Fruit fly (Drosophila melanogaster) whole organism, embryonic: Measurements from ENCODE around the gene CG15170.

Experiments used
- Ada2b ChIP-seq: fragments of 200-800 bp; sonication (Bioruptor generic); IDR thresholded peaks from 2 replicates; pipeline ENCODE4 v1.3.6; 2022; ENCODE audit warnings: missing biosample characterization, missing genetic modification characterization
- Bteb2 ChIP-seq: fragments of 200-800 bp; sonication (Bioruptor generic); optimal IDR thresholded peaks from 2 replicates; lab custom pipeline; 2016; ENCODE audit warnings: missing biosample characterization, missing genetic modification characterization
- CG10267 ChIP-seq: fragments of 200-800 bp; sonication (Bioruptor generic); optimal IDR thresholded peaks from 2 replicates; lab custom pipeline; 2018; ENCODE audit warnings: missing biosample characterization, mild to moderate bottlenecking, missing genetic modification characterization, moderate library complexity
- CG12155 ChIP-seq: fragments of 200-800 bp; sonication (Bioruptor generic); optimal IDR thresholded peaks from 3 replicates; lab custom pipeline; 2016; ENCODE audit warnings: missing biosample characterization, missing genetic modification characterization
- CG12391 ChIP-seq: fragments of 200-800 bp; sonication (Bioruptor generic); optimal IDR thresholded peaks from 3 replicates; lab custom pipeline; 2018; ENCODE audit warnings: missing biosample characterization, mild to moderate bottlenecking, missing genetic modification characterization, moderate library complexity
- CG12769 ChIP-seq: fragments of 200-800 bp; sonication (Bioruptor generic); optimal IDR thresholded peaks from 2 replicates; lab custom pipeline; 2019; ENCODE audit warnings: missing biosample characterization, mild to moderate bottlenecking, missing genetic modification characterization, moderate library complexity
- CG13424 ChIP-seq: fragments of 200-800 bp; sonication (Bioruptor generic); optimal IDR thresholded peaks from 2 replicates; lab custom pipeline; 2019; ENCODE audit warnings: missing biosample characterization, mild to moderate bottlenecking, missing genetic modification characterization, moderate library complexity
- CG14050 ChIP-seq: fragments of 200-800 bp; sonication (Bioruptor generic); IDR thresholded peaks from 3 replicates; pipeline ENCODE4 v1.3.6; 2022; ENCODE audit warnings: missing biosample characterization, missing genetic modification characterization
- CG17612 ChIP-seq: fragments of 200-800 bp; sonication (Bioruptor generic); IDR thresholded peaks from 2 replicates; pipeline ENCODE4 v1.3.6; 2022; ENCODE audit warnings: missing biosample characterization, missing genetic modification characterization
- CG2202 ChIP-seq: fragments of 200-800 bp; sonication (Bioruptor generic); optimal IDR thresholded peaks from 2 replicates; lab custom pipeline; 2018; ENCODE audit warnings: missing biosample characterization, mild to moderate bottlenecking, missing genetic modification characterization
- CG30403 ChIP-seq: fragments of 200-800 bp; sonication (Bioruptor generic); optimal IDR thresholded peaks from 3 replicates; lab custom pipeline; 2016; ENCODE audit warnings: missing biosample characterization, missing genetic modification characterization
- CG34224 ChIP-seq: fragments of 200-800 bp; sonication (Bioruptor generic); IDR thresholded peaks from 3 replicates; pipeline ENCODE4 v1.3.6; 2022; ENCODE audit warnings: missing biosample characterization, missing genetic modification characterization; ENCODE audit not compliant: partially characterized antibody
- CG4820 ChIP-seq: fragments of 200-800 bp; sonication (Bioruptor generic); optimal IDR thresholded peaks from 3 replicates; lab custom pipeline; 2016; ENCODE audit warnings: missing biosample characterization, missing genetic modification characterization
- CG5245 ChIP-seq: fragments of 200-800 bp; sonication (Bioruptor generic); optimal IDR thresholded peaks from 3 replicates; lab custom pipeline; 2016; ENCODE audit warnings: missing biosample characterization, missing genetic modification characterization
- CG9609 ChIP-seq: fragments of 200-800 bp; sonication (Bioruptor generic); optimal IDR thresholded peaks from 3 replicates; lab custom pipeline; 2016; ENCODE audit warnings: missing biosample characterization, missing genetic modification characterization
- CG9932 ChIP-seq: fragments of 200-800 bp; sonication (Bioruptor generic); IDR thresholded peaks from 2 replicates; pipeline ENCODE4 v1.3.6; 2022; ENCODE audit warnings: missing biosample characterization, missing genetic modification characterization
- Dad ChIP-seq: fragments of 200-800 bp; sonication (Bioruptor generic); optimal IDR thresholded peaks from 3 replicates; lab custom pipeline; 2016; ENCODE audit warnings: missing biosample characterization, missing genetic modification characterization
- Drgx ChIP-seq: fragments of 200-800 bp; sonication (Bioruptor generic); IDR thresholded peaks from 2 replicates; pipeline ENCODE4 v1.3.6; 2022; ENCODE audit warnings: missing biosample characterization, missing genetic modification characterization
- Ets97D ChIP-seq: fragments of 200-800 bp; sonication (Bioruptor generic); optimal IDR thresholded peaks from 3 replicates; lab custom pipeline; 2016; ENCODE audit warnings: missing biosample characterization, missing genetic modification characterization
- Fer1 ChIP-seq: fragments of 200-800 bp; sonication (Bioruptor generic); optimal IDR thresholded peaks from 2 replicates; lab custom pipeline; 2017; ENCODE audit warnings: missing biosample characterization, mild to moderate bottlenecking, missing genetic modification characterization
- Hsf ChIP-seq: fragments of 200-800 bp; sonication (Bioruptor generic); optimal IDR thresholded peaks from 3 replicates; lab custom pipeline; 2016; ENCODE audit warnings: missing biosample characterization, missing genetic modification characterization
- Lim3 ChIP-seq: fragments of 200-800 bp; sonication (Bioruptor generic); IDR thresholded peaks from 2 replicates; pipeline ENCODE4 v1.3.6; 2022; ENCODE audit warnings: missing biosample characterization, missing genetic modification characterization
- Mad ChIP-seq: fragments of 200-800 bp; sonication (Bioruptor generic); optimal IDR thresholded peaks from 2 replicates; lab custom pipeline; 2016; ENCODE audit warnings: missing biosample characterization, missing genetic modification characterization
- NK7.1 ChIP-seq: fragments of 200-800 bp; sonication (Bioruptor generic); optimal IDR thresholded peaks from 3 replicates; lab custom pipeline; 2016; ENCODE audit warnings: missing biosample characterization, missing genetic modification characterization
- Optix ChIP-seq: fragments of 200-800 bp; sonication (Bioruptor generic); IDR thresholded peaks from 3 replicates; pipeline ENCODE4 v1.3.6; 2022; ENCODE audit warnings: missing biosample characterization, missing genetic modification characterization
- Side ChIP-seq: fragments of 200-800 bp; sonication (Bioruptor generic); optimal IDR thresholded peaks from 2 replicates; lab custom pipeline; 2016; ENCODE audit warnings: missing biosample characterization, missing genetic modification characterization
- Sin3A ChIP-seq: fragments of >200 bp; optimal IDR thresholded peaks from 2 replicates; lab custom pipeline; 2018
- chinmo ChIP-seq: fragments of 200-800 bp; sonication (Bioruptor generic); IDR thresholded peaks from 4 replicates; pipeline ENCODE4 v1.3.6; 2022; ENCODE audit warnings: missing biosample characterization, missing genetic modification characterization; ENCODE audit not compliant: partially characterized antibody
- dan ChIP-seq: fragments of 200-800 bp; sonication (Bioruptor generic); IDR thresholded peaks from 2 replicates; pipeline ENCODE4 v1.3.6; 2022; ENCODE audit warnings: missing biosample characterization, missing genetic modification characterization
- dm ChIP-seq: fragments of 200-800 bp; sonication (Bioruptor generic); optimal IDR thresholded peaks from 3 replicates; lab custom pipeline; 2016; ENCODE audit warnings: missing biosample characterization, missing genetic modification characterization
- esg ChIP-seq: fragments of 200-800 bp; sonication (Bioruptor generic); conservative IDR thresholded peaks from 2 replicates; pipeline ENCODE4 v1.3.6; 2022; ENCODE audit warnings: missing biosample characterization, missing genetic modification characterization
- fd64A ChIP-seq: fragments of 200-800 bp; sonication (Bioruptor generic); optimal IDR thresholded peaks from 3 replicates; lab custom pipeline; 2018; ENCODE audit warnings: missing biosample characterization, mild to moderate bottlenecking, missing genetic modification characterization
- gce ChIP-seq: fragments of 200-800 bp; sonication (Bioruptor generic); IDR thresholded peaks from 3 replicates; pipeline ENCODE4 v1.3.6; 2022; ENCODE audit warnings: missing biosample characterization, missing genetic modification characterization
- ken ChIP-seq: fragments of 200-800 bp; sonication (Bioruptor generic); IDR thresholded peaks from 3 replicates; pipeline ENCODE4 v1.3.6; 2022; ENCODE audit warnings: missing biosample characterization, missing genetic modification characterization
- lab ChIP-seq: fragments of 200-800 bp; sonication (Bioruptor generic); optimal IDR thresholded peaks from 3 replicates; lab custom pipeline; 2017; ENCODE audit warnings: missing biosample characterization, missing genetic modification characterization, mild to moderate bottlenecking, moderate library complexity, missing genetic modification reagents
- mam ChIP-seq: fragments of 200-800 bp; sonication (Bioruptor generic); optimal IDR thresholded peaks from 3 replicates; lab custom pipeline; 2016; ENCODE audit warnings: missing biosample characterization, missing genetic modification characterization
- pan ChIP-seq, 4 experiments: fragments of >200 bp in 3 of 4; fragments of 200-800 bp in 1 of 4; sonication (Bioruptor generic) in 1 of 4; optimal IDR thresholded peaks in 3 of 4; IDR thresholded peaks in 1 of 4; 2 replicates each; pipeline versions ENCODE4 v1.3.6 to Lab custom; 2017 to 2022; ENCODE audit warnings: missing biosample characterization in 2 of 4, missing genetic modification characterization in 2 of 4, mixed read lengths in 1 of 4
- ranshi ChIP-seq: fragments of 200-800 bp; sonication (Bioruptor generic); IDR thresholded peaks from 2 replicates; pipeline ENCODE4 v1.3.6; 2022; ENCODE audit warnings: missing biosample characterization, missing genetic modification characterization
- scrt ChIP-seq: fragments of 200-800 bp; sonication (Bioruptor generic); optimal IDR thresholded peaks from 2 replicates; lab custom pipeline; 2018; ENCODE audit warnings: missing biosample characterization, mild to moderate bottlenecking, missing genetic modification characterization, moderate library complexity
- sna ChIP-seq: fragments of 200-800 bp; sonication (Bioruptor generic); IDR thresholded peaks from 2 replicates; pipeline ENCODE4 v1.3.6; 2022; ENCODE audit warnings: missing biosample characterization, missing genetic modification characterization; ENCODE audit not compliant: partially characterized antibody
- tll ChIP-seq, 2 experiments: fragments of 200-800 bp in 1 of 2; fragments of >200 bp in 1 of 2; sonication (Bioruptor generic) in 1 of 2; optimal IDR thresholded peaks; 2 replicates each; lab custom pipeline; 2017 to 2019; ENCODE audit warnings: missing biosample characterization in 2 of 2, missing genetic modification characterization in 2 of 2, mild to moderate bottlenecking in 1 of 2, moderate library complexity in 1 of 2
- trh ChIP-seq: fragments of 200-800 bp; sonication (Bioruptor generic); optimal IDR thresholded peaks from 2 replicates; lab custom pipeline; 2016; ENCODE audit warnings: missing biosample characterization, missing genetic modification characterization
- twi ChIP-seq: fragments of 200-800 bp; optimal IDR thresholded peaks from 2 replicates; lab custom pipeline; 2019; ENCODE audit warnings: missing biosample characterization, mild to moderate bottlenecking, missing genetic modification characterization, moderate library complexity
- unpg ChIP-seq: fragments of 200-800 bp; sonication (Bioruptor generic); optimal IDR thresholded peaks from 3 replicates; lab custom pipeline; 2018; ENCODE audit warnings: missing biosample characterization, mild to moderate bottlenecking, missing genetic modification characterization, moderate library complexity
- zfh2 ChIP-seq: fragments of 200-800 bp; sonication (Bioruptor generic); optimal IDR thresholded peaks from 2 replicates; lab custom pipeline; 2016; ENCODE audit warnings: missing biosample characterization, missing genetic modification characterization

The CG15170 gene

DNA sequence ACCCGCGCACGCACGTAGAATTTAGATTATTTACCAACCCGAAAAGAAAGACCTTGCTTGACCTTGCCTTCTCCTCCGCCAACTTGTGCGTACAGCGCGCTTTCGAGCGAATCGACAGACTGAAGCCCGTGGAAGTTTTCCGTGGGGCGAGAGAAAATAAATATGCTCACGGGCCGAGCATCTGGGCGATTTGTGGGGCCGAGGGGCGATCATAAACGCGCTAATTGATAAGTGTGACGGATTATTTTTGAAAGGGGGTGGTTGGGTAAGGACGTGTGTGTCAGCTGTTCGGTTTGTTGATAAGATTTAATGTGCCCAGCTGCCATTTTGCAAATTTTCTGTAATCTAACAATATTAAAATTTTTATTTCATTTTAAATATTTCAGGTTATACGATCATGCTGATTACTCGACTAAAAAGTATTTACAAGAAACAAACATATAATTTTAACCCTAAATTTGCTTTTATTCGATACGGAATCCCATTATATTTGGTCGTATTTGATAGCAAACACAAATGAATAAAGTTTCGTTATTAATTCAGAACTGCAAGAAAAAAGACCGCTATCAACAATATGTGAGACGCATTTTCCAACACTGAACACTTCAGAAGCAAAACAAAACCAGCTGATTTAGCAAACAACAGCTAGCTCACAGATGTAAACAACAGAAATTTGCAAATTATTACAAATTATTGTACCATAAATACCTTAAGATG, 15.8 kb downstream of the CG15170 start, which contains the start of the genes L2HGDH and CG10431 (continued):
- TF ChIP-seq esg (0 out of 2 replicates have a peak, but pooled peaks have one; percentile 30), sna (GFP tag; lab: Robert Waterston, UW) (no peak), Drgx (GFP tag; lab: Robert Waterston, UW) (0 out of 2 replicates have a peak, but pooled peaks have one; percentile 11), Sin3A (lab: Kevin White, UChicago) (peak; percentile 40), CG10267 (tag; lab: Kevin White, UChicago) (peak; percentile 98), zfh2 (GFP tag; lab: Kevin White, UChicago) (no peak), Lim3 (no peak), CG12391 (peak; percentile 85), CG12769 (tag; lab: Kevin White, UChicago) (peak; percentile 72), CG12155 (GFP tag; lab: Kevin White, UChicago) (peak; percentile 33), dm (peak; percentile 42), CG34224 (GFP tag; lab: Robert Waterston, UW) (no peak; the same call in 2 of the 3 replicates), CG9609 (GFP tag; lab: Kevin White, UChicago) (no peak), scrt (GFP tag; lab: Kevin White, UChicago) (peak; percentile 41), fd64A (GFP tag; lab: Kevin White, UChicago) (peak; percentile 21), Side (GFP tag; lab: Kevin White, UChicago) (peak; percentile 7), CG9932 (GFP tag; lab: Robert Waterston, UW) (peak; percentile 67), NK7.1 (no peak), mam (GFP tag; lab: Kevin White, UChicago) (peak; percentile 21), Hsf (GFP tag; lab: Kevin White, UChicago) (peak; percentile 59), lab (peak; percentile 85), CG17612 (GFP tag; lab: Robert Waterston, UW) (no peak), CG30403 (GFP tag; lab: Kevin White, UChicago) (peak; percentile 80), CG14050 (no peak), ken (GFP tag; lab: Robert Waterston, UW) (0 out of 3 replicates have a peak, but pooled peaks have one; percentile 51), CG5245 (GFP tag; lab: Kevin White, UChicago) (no peak), dan (no peak), ranshi (no peak; the same call in 1 of the 2 replicates), CG4820 (GFP tag; lab: Kevin White, UChicago) (peak; percentile 13), gce (GFP tag; lab: Robert Waterston, UW) (no peak), Ada2b (no peak), pan (optimal IDR thresholded peaks at IDR 0.05; lab: Kevin White, UChicago) (no peak), pan (GFP tag; optimal IDR thresholded peaks at IDR 0.05 in 1 of 2, IDR thresholded peaks at IDR 0.05 in 1 of 2) (peak in 1 of 2 experiments; percentile 19), Mad (GFP tag; lab: Kevin White, UChicago) (peak; percentile 31), Dad (GFP tag; lab: Kevin White, UChicago) (no peak), CG2202 (tag; lab: Kevin White, UChicago) (peak; percentile 4), chinmo (no peak), unpg (GFP tag; lab: Kevin White, UChicago) (peak; percentile 58), Bteb2 (peak; percentile 65), Fer1 (GFP tag; lab: Kevin White, UChicago) (peak; percentile 64), CG13424 (tag; lab: Kevin White, UChicago) (peak; percentile 75), Optix (GFP tag; lab: Robert Waterston, UW) (no peak), twi (tag; lab: Kevin White, UChicago) (peak; percentile 49), Ets97D (GFP tag; lab: Kevin White, UChicago) (peak; percentile 41), trh (no peak), tll (GFP tag; optimal IDR thresholded peaks at IDR 0.05; lab: Kevin White, UChicago) (peak in 1 of 2 experiments; percentile 13)
